Worm (Caenorhabditis elegans): ENCODE measurements around the gene F23B12.4.
A peak's percentile ranks its signal among the peaks of the same experiment; 100 is the strongest.

ce11 chrV:14414032-14414431, 26.9 kb upstream of the F23B12.4 start:
- TF ChIP-seq nhr-76 (tag; optimal IDR thresholded peaks at IDR 0.05) = no peak
- no peak for TF ChIP-seq efl-1 (optimal IDR thresholded peaks at IDR 0.05)
- peak in 1 of 2 experiments; percentile 41 for TF ChIP-seq efl-1 (GFP tag; optimal IDR thresholded peaks at IDR 0.05 in 1 of 2)
- no peak for TF ChIP-seq ama-1 (optimal IDR thresholded peaks at IDR 0.05)
- no peak for TF ChIP-seq lin-39 (tag; optimal IDR thresholded peaks at IDR 0.05)
- TF ChIP-seq pqm-1 (tag; optimal IDR thresholded peaks at IDR 0.05) = no peak
- no peak for TF ChIP-seq nhr-85 (tag)
- no peak for TF ChIP-seq nhr-237 (tag; optimal IDR thresholded peaks at IDR 0.05)
- TF ChIP-seq fkh-10 (GFP tag; optimal IDR thresholded peaks at IDR 0.05) = no peak
- TF ChIP-seq sptf-1 (tag; optimal IDR thresholded peaks at IDR 0.05) = no peak
- TF ChIP-seq ceh-82 (tag; optimal IDR thresholded peaks at IDR 0.05) = no peak
- no peak for TF ChIP-seq aha-1 (tag; optimal IDR thresholded peaks at IDR 0.05)
- no peak for TF ChIP-seq snpc-4 (tag; optimal IDR thresholded peaks at IDR 0.05)
- no peak for TF ChIP-seq sup-37 (GFP tag; optimal IDR thresholded peaks at IDR 0.05)
